Worm (Caenorhabditis elegans) whole organism, early embryonic: ENCODE results near the gene C16D2.3.

Experiments
- B0310.2 ChIP-seq: sonication (generic microtip); optimal IDR thresholded peaks from 2 replicates; lab custom pipeline; 2016; ENCODE audit warnings: mild to moderate bottlenecking, missing genetic modification characterization, missing compliant biosample characterization
- F13C5.2 ChIP-seq: sonication (generic microtip); optimal IDR thresholded peaks from 2 replicates; lab custom pipeline; 2017; ENCODE audit warnings: mild to moderate bottlenecking, missing genetic modification characterization, inconsistent platforms, missing compliant biosample characterization
- aly-1 ChIP-seq: sonication (generic microtip); optimal IDR thresholded peaks from 2 replicates; lab custom pipeline; 2016; ENCODE audit warnings: missing genetic modification characterization, missing compliant biosample characterization
- ama-1 ChIP-seq: fragments of 150-350 bp; optimal IDR thresholded peaks from 2 replicates; lab custom pipeline; 2014
- ceh-13 ChIP-seq: fragments of 200-800 bp; sonication (Bioruptor generic); optimal IDR thresholded peaks from 2 replicates; lab custom pipeline; 2018; ENCODE audit warnings: mild to moderate bottlenecking, missing genetic modification characterization, missing compliant biosample characterization
- ceh-36 ChIP-seq: sonication (generic microtip); optimal IDR thresholded peaks from 2 replicates; lab custom pipeline; 2016; ENCODE audit warnings: missing genetic modification characterization, inconsistent platforms, missing compliant biosample characterization
- ets-7 ChIP-seq: sonication (generic microtip); optimal IDR thresholded peaks from 2 replicates; lab custom pipeline; 2016; ENCODE audit warnings: missing genotype, missing genetic modification characterization, missing compliant biosample characterization
- flt-1 ChIP-seq: fragments of 200-800 bp; sonication (Bioruptor generic); IDR thresholded peaks from 2 replicates; pipeline ENCODE4 v1.3.6; 2022; ENCODE audit warnings: missing genetic modification characterization, missing compliant biosample characterization
- hmbx-1 ChIP-seq: sonication (generic microtip); optimal IDR thresholded peaks from 2 replicates; lab custom pipeline; 2016; ENCODE audit warnings: mild to moderate bottlenecking, missing genetic modification characterization, missing compliant biosample characterization
- hmg-4 ChIP-seq: fragments of 200-800 bp; sonication (Bioruptor generic); optimal IDR thresholded peaks from 2 replicates; lab custom pipeline; 2018; ENCODE audit warnings: mild to moderate bottlenecking, missing genetic modification characterization, missing compliant biosample characterization
- hnd-1 ChIP-seq: sonication (generic microtip); optimal IDR thresholded peaks from 2 replicates; lab custom pipeline; 2016; ENCODE audit warnings: missing genetic modification characterization, missing compliant biosample characterization
- pes-1 ChIP-seq: fragments of 200-800 bp; sonication (Bioruptor generic); IDR thresholded peaks from 2 replicates; pipeline ENCODE4 v1.3.6; 2022; ENCODE audit warnings: missing genetic modification reagents, missing genetic modification characterization, missing compliant biosample characterization
- scrt-1 ChIP-seq: fragments of 200-800 bp; sonication (Bioruptor generic); IDR thresholded peaks from 2 replicates; pipeline ENCODE4 v1.3.6; 2022; ENCODE audit warnings: missing genetic modification characterization, missing compliant biosample characterization
- sea-1 ChIP-seq: fragments of 200-800 bp; sonication (Bioruptor generic); conservative IDR thresholded peaks from 2 replicates; pipeline ENCODE4 v1.3.6; 2022; ENCODE audit warnings: missing genetic modification characterization, missing compliant biosample characterization
- tbx-11 ChIP-seq: fragments of 200-800 bp; sonication (Bioruptor generic); IDR thresholded peaks from 2 replicates; pipeline ENCODE4 v1.3.6; 2022; ENCODE audit warnings: missing genetic modification characterization, missing compliant biosample characterization
- tbx-37 ChIP-seq: fragments of 200-800 bp; sonication (Bioruptor generic); conservative IDR thresholded peaks from 2 replicates; pipeline ENCODE4 v1.3.6; 2022; ENCODE audit warnings: missing genetic modification reagents, missing genetic modification characterization, missing compliant biosample characterization
- tra-4 ChIP-seq: sonication (generic microtip); optimal IDR thresholded peaks from 2 replicates; lab custom pipeline; 2017; ENCODE audit warnings: missing genetic modification characterization, missing compliant biosample characterization

Gene C16D2.3

DNA sequence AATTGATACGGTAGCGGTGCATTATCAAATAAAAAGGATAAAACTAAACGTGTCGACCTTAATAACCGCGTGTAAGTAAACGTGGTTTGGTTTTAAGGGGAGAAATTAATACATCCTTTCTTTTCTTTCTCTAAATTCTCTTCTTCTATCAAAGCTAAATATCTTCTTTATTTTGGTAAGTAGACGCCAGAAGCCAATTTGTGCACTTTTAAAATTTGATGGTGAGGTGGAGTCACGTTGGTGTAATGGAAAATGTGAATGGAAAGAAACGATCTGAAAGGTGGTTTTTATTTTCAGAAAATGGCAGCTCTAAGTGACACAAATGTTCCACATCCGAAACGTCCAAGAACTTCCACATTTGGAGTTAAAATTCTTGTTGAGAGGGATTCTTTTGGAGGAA lies 37.1 kb upstream of the C16D2.3 start, which contains the start of gene T24H10.5:
Gene T24H10.5 (plus strand): TSS at position 301 of the 400 bp plus-strand sequence.
- TF ChIP-seq ceh-36 (tag; lab: Kevin White, UChicago), result no peak

DNA sequence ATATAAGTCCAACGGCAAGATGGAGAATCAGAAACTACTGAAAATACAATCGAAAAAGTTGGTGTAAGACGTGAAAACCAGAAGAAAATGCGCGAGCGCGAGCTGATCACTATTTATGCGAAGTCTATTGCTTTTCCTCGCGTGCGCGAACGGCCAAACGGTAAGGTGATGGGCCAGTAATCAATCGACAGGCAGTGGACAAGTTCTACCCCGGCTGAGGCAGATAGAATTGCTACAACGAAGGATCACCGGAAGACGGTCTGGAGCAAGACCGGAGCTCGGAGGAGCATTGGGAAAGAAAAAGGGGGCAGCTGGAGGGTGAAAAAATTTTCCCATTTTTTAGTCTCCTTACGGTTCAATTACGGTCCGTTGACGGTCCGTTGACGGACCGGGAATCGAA lies 35.3 kb upstream of the C16D2.3 start:
- peak; percentile 79 for TF ChIP-seq scrt-1 (GFP tag; lab: Robert Waterston, UW)
- TF ChIP-seq tbx-11 (GFP tag; lab: Robert Waterston, UW), result peak; percentile 71
- peak; percentile 76 for TF ChIP-seq pes-1
- peak; percentile 66 for TF ChIP-seq flt-1 (GFP tag; lab: Robert Waterston, UW)
- TF ChIP-seq sea-1 (GFP tag; lab: Robert Waterston, UW), result peak; percentile 66
- TF ChIP-seq tbx-37 (GFP tag; lab: Robert Waterston, UW), result 0 out of 2 replicates have a peak, but pooled peaks have one; percentile 31

DNA sequence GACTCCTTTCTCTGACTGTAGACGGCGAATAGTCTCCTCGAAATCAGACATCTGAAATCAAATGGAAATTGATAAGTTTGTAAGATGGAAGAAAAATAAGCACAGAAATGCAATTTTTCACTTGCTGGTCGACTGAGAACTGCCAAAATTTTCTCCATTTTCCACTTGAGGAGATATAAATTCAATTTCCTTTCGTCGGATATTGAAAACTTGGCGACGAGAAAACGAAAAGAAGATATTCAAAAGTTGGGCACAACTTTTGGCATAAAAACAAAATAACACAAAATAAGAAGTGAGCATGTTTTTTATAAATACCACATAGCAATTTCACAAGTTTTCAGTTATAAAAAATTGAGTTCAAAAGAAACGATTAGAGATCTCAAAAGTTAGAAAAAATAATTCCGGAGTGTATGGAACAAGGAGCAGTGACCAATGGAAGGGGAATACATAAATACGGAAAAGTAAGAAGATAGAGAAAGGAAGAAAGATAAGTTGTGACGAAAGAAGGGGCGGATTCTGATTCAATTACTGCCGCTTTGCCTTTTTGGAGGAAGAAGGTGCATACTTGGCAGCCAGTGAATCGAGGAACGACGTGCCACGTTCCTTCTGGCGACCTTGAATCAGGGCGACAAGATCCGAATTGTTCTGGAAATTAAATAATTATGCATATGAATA lies 30.7 kb upstream of the C16D2.3 start, which contains the start of gene dyrb-1:
Gene dyrb-1 (minus strand): TSS at position 51 of the 675 bp plus-strand sequence.
- TF ChIP-seq scrt-1 (GFP tag; lab: Robert Waterston, UW), result no peak

DNA sequence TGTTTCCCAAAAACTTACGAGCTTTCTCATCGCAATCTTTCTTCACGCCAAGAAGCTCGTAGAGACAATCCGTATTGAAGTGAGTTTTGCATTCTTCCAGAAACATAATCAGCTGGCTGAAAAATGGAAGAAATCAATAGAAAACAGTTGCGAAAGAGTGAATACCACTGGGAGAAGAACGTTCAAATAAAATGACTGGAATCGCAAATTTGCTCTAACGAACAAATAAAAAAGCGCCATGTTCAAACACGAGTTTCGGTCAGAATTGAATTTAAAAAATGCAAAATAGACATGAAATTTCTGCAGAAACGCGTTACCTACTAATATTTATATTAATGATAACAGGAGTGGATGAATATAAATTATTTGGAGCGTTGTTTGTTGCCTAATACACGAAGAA lies 29.5 kb upstream of the C16D2.3 start, which contains the start of gene dnj-23:
Gene dnj-23 (minus strand): TSS at position 158 of the 400 bp plus-strand sequence.
- no peak for TF ChIP-seq hnd-1 (tag; lab: Kevin White, UChicago)
- TF ChIP-seq ceh-36 (tag; lab: Kevin White, UChicago), result no peak
- no peak for TF ChIP-seq tbx-37 (GFP tag; lab: Robert Waterston, UW)
- no peak for TF ChIP-seq ets-7 (tag; lab: Kevin White, UChicago)
- TF ChIP-seq hmg-4 (GFP tag; lab: Kevin White, UChicago), result no peak
- no peak for TF ChIP-seq ceh-13
- no peak for TF ChIP-seq B0310.2 (tag; lab: Kevin White, UChicago)
- no peak for TF ChIP-seq scrt-1 (GFP tag; lab: Robert Waterston, UW)
- TF ChIP-seq tbx-11 (GFP tag; lab: Robert Waterston, UW), result no peak
- TF ChIP-seq hmbx-1 (tag; lab: Kevin White, UChicago), result no peak
- no peak for TF ChIP-seq tra-4 (tag; lab: Kevin White, UChicago)
- TF ChIP-seq F13C5.2 (tag; lab: Kevin White, UChicago), result no peak
- no peak for TF ChIP-seq flt-1 (GFP tag; lab: Robert Waterston, UW)
- TF ChIP-seq ama-1 (lab: Kevin White, UChicago), result no peak
- TF ChIP-seq sea-1 (GFP tag; lab: Robert Waterston, UW), result no peak
- TF ChIP-seq aly-1 (tag; lab: Kevin White, UChicago), result no peak
- no peak for TF ChIP-seq pes-1

DNA sequence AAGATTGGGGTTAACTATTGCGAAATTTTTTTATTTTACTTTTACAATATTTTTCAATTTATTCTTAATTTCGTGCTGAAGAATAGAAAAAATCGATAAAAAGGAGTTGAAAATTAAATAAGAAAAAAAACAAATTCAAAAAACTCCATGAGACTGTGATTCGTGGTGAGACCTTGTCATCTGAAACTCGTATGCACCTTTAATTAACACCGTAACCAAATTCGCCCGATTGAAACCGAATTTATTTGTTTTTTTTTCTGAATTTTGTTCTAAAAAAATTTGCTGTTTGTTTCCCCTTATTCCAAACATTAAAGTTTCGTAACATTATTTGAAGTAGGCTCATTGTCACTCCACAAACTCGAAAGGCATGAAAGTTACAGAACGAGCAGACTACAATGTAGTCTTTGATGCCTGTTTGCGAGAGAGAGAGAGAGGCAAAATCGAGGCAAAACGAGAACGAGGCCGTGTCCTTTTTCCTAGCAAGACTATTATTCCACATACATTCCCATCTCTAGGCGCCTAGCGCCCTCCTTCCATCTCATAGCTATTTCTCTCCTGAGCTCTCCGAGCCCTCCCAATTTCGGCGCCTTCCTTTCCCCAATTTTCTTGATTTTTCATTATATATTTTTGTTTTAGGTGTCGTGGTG lies 28.9 kb upstream of the C16D2.3 start, which contains the start of gene T24H10.4:
Gene T24H10.4 (plus strand): TSS at position 630 of the 647 bp plus-strand sequence.
- no peak for TF ChIP-seq ama-1 (lab: Kevin White, UChicago)
- no peak for TF ChIP-seq tbx-37 (GFP tag; lab: Robert Waterston, UW)
- no peak for TF ChIP-seq ceh-36 (tag; lab: Kevin White, UChicago)
- no peak for TF ChIP-seq sea-1 (GFP tag; lab: Robert Waterston, UW)
- no peak for TF ChIP-seq tra-4 (tag; lab: Kevin White, UChicago)
- TF ChIP-seq flt-1 (GFP tag; lab: Robert Waterston, UW), result no peak
- TF ChIP-seq F13C5.2 (tag; lab: Kevin White, UChicago), result no peak
- TF ChIP-seq ceh-13, result no peak
- no peak for TF ChIP-seq hnd-1 (tag; lab: Kevin White, UChicago)
- no peak for TF ChIP-seq pes-1
- TF ChIP-seq hmbx-1 (tag; lab: Kevin White, UChicago), result no peak

DNA sequence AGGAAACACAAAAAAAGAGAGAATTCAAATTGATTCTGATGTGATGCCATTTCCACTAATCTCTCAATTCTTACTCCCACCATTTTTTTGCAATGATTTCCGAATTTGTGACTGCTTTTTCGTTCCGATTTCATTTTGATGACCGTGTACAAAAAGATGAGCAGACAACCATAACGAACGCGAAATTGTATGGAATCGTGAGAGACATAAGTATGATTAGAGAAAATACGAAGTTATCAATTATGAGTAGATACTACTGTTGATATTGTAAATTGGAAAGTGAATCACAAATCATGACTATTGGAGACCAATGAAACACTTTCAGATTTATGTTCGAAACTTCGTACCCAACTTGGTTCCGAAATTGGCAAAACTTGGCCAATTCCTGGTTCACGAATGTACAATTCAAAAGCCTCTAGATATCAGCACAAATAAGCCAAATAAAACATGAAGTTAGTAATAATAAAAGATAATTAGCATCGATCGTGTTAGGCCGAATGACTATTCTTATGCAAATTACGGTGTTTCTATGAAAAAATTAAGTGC lies 26.4 kb upstream of the C16D2.3 start:
- no peak for TF ChIP-seq tbx-37 (GFP tag; lab: Robert Waterston, UW)
- no peak for TF ChIP-seq ceh-36 (tag; lab: Kevin White, UChicago)
- TF ChIP-seq sea-1 (GFP tag; lab: Robert Waterston, UW), result no peak
- no peak for TF ChIP-seq pes-1
- no peak for TF ChIP-seq B0310.2 (tag; lab: Kevin White, UChicago)
- TF ChIP-seq ama-1 (lab: Kevin White, UChicago), result no peak
- no peak for TF ChIP-seq ceh-13
- TF ChIP-seq ets-7 (tag; lab: Kevin White, UChicago), result no peak

DNA sequence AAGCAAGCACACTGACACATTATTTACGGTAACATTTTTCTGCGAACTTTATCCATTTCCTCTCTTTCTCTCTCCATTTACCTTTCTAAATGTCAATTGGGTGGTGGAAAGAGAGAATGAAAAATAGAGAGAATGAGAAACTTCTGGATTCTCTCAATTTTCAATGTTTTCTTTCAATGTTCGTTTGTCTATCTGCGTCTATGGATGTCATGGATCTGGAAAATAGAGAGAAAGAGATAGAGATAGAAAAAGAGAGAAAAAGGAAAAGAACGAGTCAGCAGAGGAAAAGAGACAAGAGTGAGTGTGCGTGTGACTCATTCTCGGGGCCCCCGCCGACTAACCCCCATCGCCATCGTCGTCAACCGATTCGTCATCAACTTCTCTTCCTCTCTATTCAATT lies 25.1 kb upstream of the C16D2.3 start, which contains the start of gene jun-1:
Gene jun-1 (plus strand): TSS at position 307 of the 400 bp plus-strand sequence.
- no peak for TF ChIP-seq hmbx-1 (tag; lab: Kevin White, UChicago)
- TF ChIP-seq ets-7 (tag; lab: Kevin White, UChicago), result no peak
- 0 out of 2 replicates have a peak, but pooled peaks have one; percentile 6 for TF ChIP-seq scrt-1 (GFP tag; lab: Robert Waterston, UW)
- TF ChIP-seq B0310.2 (tag; lab: Kevin White, UChicago), result no peak
- TF ChIP-seq sea-1 (GFP tag; lab: Robert Waterston, UW), result no peak
- TF ChIP-seq tra-4 (tag; lab: Kevin White, UChicago), result no peak
- no peak for TF ChIP-seq ceh-13
- TF ChIP-seq tbx-11 (GFP tag; lab: Robert Waterston, UW), result no peak
- TF ChIP-seq ceh-36 (tag; lab: Kevin White, UChicago), result no peak
- TF ChIP-seq hmg-4 (GFP tag; lab: Kevin White, UChicago), result peak; percentile 26
- TF ChIP-seq ama-1 (lab: Kevin White, UChicago), result no peak
